Fruit fly (Drosophila melanogaster) whole organism, embryonic: ENCODE measurements around the gene CG7889.
A peak's percentile ranks its signal among the peaks of the same experiment; 100 is the strongest.

Source experiments
- CG12071 ChIP-seq: fragments of 200-800 bp; sonication (Bioruptor generic); optimal IDR thresholded peaks from 3 replicates; lab custom pipeline; 2018; ENCODE audit warnings: missing biosample characterization, mild to moderate bottlenecking, missing genetic modification characterization
- CG12155 ChIP-seq: fragments of 200-800 bp; sonication (Bioruptor generic); optimal IDR thresholded peaks from 3 replicates; lab custom pipeline; 2016; ENCODE audit warnings: missing biosample characterization, missing genetic modification characterization
- CG14860 ChIP-seq: fragments of 200-800 bp; sonication (Bioruptor generic); IDR thresholded peaks from 3 replicates; pipeline ENCODE4 v1.3.6; 2022; ENCODE audit warnings: missing biosample characterization, missing genetic modification characterization; ENCODE audit not compliant: partially characterized antibody
- CG16813 ChIP-seq: fragments of 200-800 bp; sonication (Bioruptor generic); IDR thresholded peaks from 3 replicates; pipeline ENCODE4 v1.3.6; 2022; ENCODE audit warnings: missing biosample characterization, missing genetic modification characterization; ENCODE audit not compliant: partially characterized antibody
- CG2120 ChIP-seq: fragments of 200-800 bp; sonication (Bioruptor generic); optimal IDR thresholded peaks from 3 replicates; lab custom pipeline; 2016; ENCODE audit warnings: missing biosample characterization, missing genetic modification characterization
- CG2678 ChIP-seq: fragments of 200-800 bp; sonication (Bioruptor generic); optimal IDR thresholded peaks from 3 replicates; lab custom pipeline; 2019; ENCODE audit warnings: missing biosample characterization, mild to moderate bottlenecking, missing genetic modification characterization, moderate library complexity
- CG3281 ChIP-seq: fragments of 200-800 bp; sonication (Bioruptor generic); optimal IDR thresholded peaks from 3 replicates; lab custom pipeline; 2017; ENCODE audit warnings: missing biosample characterization, mild to moderate bottlenecking, missing genetic modification characterization
- CG3407 ChIP-seq: fragments of 200-800 bp; sonication (Bioruptor generic); optimal IDR thresholded peaks from 2 replicates; lab custom pipeline; 2018; ENCODE audit warnings: missing biosample characterization, mild to moderate bottlenecking, missing genetic modification characterization
- CG34224 ChIP-seq: fragments of 200-800 bp; sonication (Bioruptor generic); IDR thresholded peaks from 3 replicates; pipeline ENCODE4 v1.3.6; 2022; ENCODE audit warnings: missing biosample characterization, missing genetic modification characterization; ENCODE audit not compliant: partially characterized antibody
- CG34376 ChIP-seq: fragments of 200-800 bp; sonication (Bioruptor generic); optimal IDR thresholded peaks from 2 replicates; lab custom pipeline; 2018; ENCODE audit warnings: missing biosample characterization, mild to moderate bottlenecking, missing genetic modification characterization
- CG4328 ChIP-seq: fragments of 200-800 bp; sonication (Bioruptor generic); optimal IDR thresholded peaks from 3 replicates; lab custom pipeline; 2017; ENCODE audit warnings: missing biosample characterization, missing genetic modification reagents, missing genetic modification characterization
- CG5180 ChIP-seq: fragments of 200-800 bp; sonication (Bioruptor generic); optimal IDR thresholded peaks from 3 replicates; lab custom pipeline; 2017; ENCODE audit warnings: missing biosample characterization, missing genetic modification characterization, mild to moderate bottlenecking, moderate library complexity, missing genetic modification reagents
- CG7987 ChIP-seq: fragments of 200-800 bp; sonication (Bioruptor generic); optimal IDR thresholded peaks from 2 replicates; lab custom pipeline; 2018; ENCODE audit warnings: missing biosample characterization, mild to moderate bottlenecking, missing genetic modification characterization, moderate library complexity
- D19A ChIP-seq: fragments of 200-800 bp; optimal IDR thresholded peaks from 3 replicates; lab custom pipeline; 2019; ENCODE audit warnings: missing biosample characterization, mild to moderate bottlenecking, missing genetic modification characterization, moderate library complexity
- D19B ChIP-seq: fragments of 200-800 bp; sonication (Bioruptor generic); optimal IDR thresholded peaks from 2 replicates; lab custom pipeline; 2017; ENCODE audit warnings: missing biosample characterization, mild to moderate bottlenecking, missing genetic modification characterization
- Dad ChIP-seq: fragments of 200-800 bp; sonication (Bioruptor generic); optimal IDR thresholded peaks from 3 replicates; lab custom pipeline; 2016; ENCODE audit warnings: missing biosample characterization, missing genetic modification characterization
- Dip3 ChIP-seq: fragments of 200-800 bp; sonication (Bioruptor generic); optimal IDR thresholded peaks from 3 replicates; lab custom pipeline; 2016; ENCODE audit warnings: missing biosample characterization, missing genetic modification characterization
- Ets65A ChIP-seq: fragments of 200-800 bp; sonication (Bioruptor generic); peaks from one replicate; lab custom pipeline; 2016; ENCODE audit warnings: missing biosample characterization, missing genetic modification characterization
- Med ChIP-seq: fragments of 200-800 bp; sonication (Bioruptor generic); peaks from one replicate; lab custom pipeline; 2016; ENCODE audit warnings: missing biosample characterization, missing genetic modification characterization, mild to moderate bottlenecking, inconsistent platforms, moderate library complexity
- Meics ChIP-seq: fragments of 200-800 bp; sonication (Bioruptor generic); optimal IDR thresholded peaks from 2 replicates; lab custom pipeline; 2017; ENCODE audit warnings: missing biosample characterization, mild to moderate bottlenecking, missing genetic modification characterization
- Rfx ChIP-seq: fragments of 200-800 bp; sonication (Bioruptor generic); IDR thresholded peaks from 2 replicates; pipeline ENCODE4 v1.3.6; 2022; ENCODE audit warnings: missing biosample characterization, missing genetic modification characterization
- cad ChIP-seq: fragments of >200 bp; optimal IDR thresholded peaks from 2 replicates; lab custom pipeline; 2017; ENCODE audit warnings: missing biosample characterization, missing genetic modification characterization
- cg ChIP-seq: fragments of 200-800 bp; sonication (Bioruptor generic); optimal IDR thresholded peaks from 3 replicates; lab custom pipeline; 2019; ENCODE audit warnings: missing biosample characterization, mild to moderate bottlenecking, missing genetic modification characterization, moderate library complexity
- chinmo ChIP-seq: fragments of 200-800 bp; sonication (Bioruptor generic); IDR thresholded peaks from 4 replicates; pipeline ENCODE4 v1.3.6; 2022; ENCODE audit warnings: missing biosample characterization, missing genetic modification characterization; ENCODE audit not compliant: partially characterized antibody
- exex ChIP-seq: fragments of 200-800 bp; sonication (Bioruptor generic); optimal IDR thresholded peaks from 4 replicates; lab custom pipeline; 2018; ENCODE audit warnings: missing biosample characterization, mild to moderate bottlenecking, missing genetic modification characterization, moderate library complexity
- fu2 ChIP-seq: fragments of 200-800 bp; sonication (Bioruptor generic); optimal IDR thresholded peaks from 2 replicates; lab custom pipeline; 2016; ENCODE audit warnings: missing biosample characterization, missing genetic modification characterization
- gem ChIP-seq: fragments of 200-800 bp; sonication (Bioruptor generic); optimal IDR thresholded peaks from 2 replicates; lab custom pipeline; 2019; ENCODE audit warnings: missing biosample characterization, mild to moderate bottlenecking, missing genetic modification characterization, moderate library complexity
- inv ChIP-seq: fragments of 200-800 bp; sonication (Bioruptor generic); IDR thresholded peaks from 2 replicates; pipeline ENCODE4 v1.3.6; 2022; ENCODE audit warnings: missing biosample characterization, missing genetic modification characterization; ENCODE audit not compliant: partially characterized antibody
- lilli ChIP-seq: fragments of 200-800 bp; sonication (Bioruptor generic); optimal IDR thresholded peaks from 3 replicates; lab custom pipeline; 2016; ENCODE audit warnings: missing biosample characterization, missing genetic modification characterization
- lov ChIP-seq, 2 experiments: fragments of 200-800 bp in 1 of 2; fragments of >200 bp in 1 of 2; sonication (Bioruptor generic) in 1 of 2; IDR thresholded peaks in 1 of 2; optimal IDR thresholded peaks in 1 of 2; 2 replicates in 1 of 2; 3 replicates in 1 of 2; pipeline versions ENCODE4 v1.3.6 to Lab custom; 2017 to 2022; ENCODE audit warnings: missing biosample characterization in 1 of 2, missing genetic modification characterization in 1 of 2
- mirr ChIP-seq: fragments of 200-800 bp; sonication (Bioruptor generic); optimal IDR thresholded peaks from 3 replicates; lab custom pipeline; 2018; ENCODE audit warnings: missing biosample characterization, mild to moderate bottlenecking, missing genetic modification characterization
- pho ChIP-seq: fragments of 200-800 bp; sonication (Bioruptor generic); optimal IDR thresholded peaks from 2 replicates; lab custom pipeline; 2016; ENCODE audit warnings: missing biosample characterization, missing genetic modification characterization
- row ChIP-seq: fragments of 200-800 bp; sonication (Bioruptor generic); IDR thresholded peaks from 3 replicates; pipeline ENCODE4 v1.3.6; 2022; ENCODE audit warnings: missing biosample characterization, missing genetic modification characterization
- shn ChIP-seq: fragments of 200-800 bp; sonication (Bioruptor generic); optimal IDR thresholded peaks from 3 replicates; lab custom pipeline; 2016; ENCODE audit warnings: missing biosample characterization, missing genetic modification characterization
- slbo ChIP-seq: fragments of 200-800 bp; sonication (Bioruptor generic); IDR thresholded peaks from 2 replicates; pipeline ENCODE4 v1.3.6; 2022; ENCODE audit warnings: missing biosample characterization, missing genetic modification characterization
- sug ChIP-seq: fragments of 200-800 bp; optimal IDR thresholded peaks from 2 replicates; lab custom pipeline; 2019; ENCODE audit warnings: missing biosample characterization, mild to moderate bottlenecking, missing genetic modification characterization, moderate library complexity
- vnd ChIP-seq: fragments of 200-800 bp; sonication (Bioruptor generic); IDR thresholded peaks from 3 replicates; pipeline ENCODE4 v1.3.6; 2022; ENCODE audit warnings: missing biosample characterization, missing genetic modification characterization; ENCODE audit not compliant: partially characterized antibody
- z ChIP-seq: fragments of 200-800 bp; sonication (Bioruptor generic); IDR thresholded peaks from 3 replicates; pipeline ENCODE4 v1.3.6; 2022; ENCODE audit warnings: missing biosample characterization, missing genetic modification characterization
- zfh2 ChIP-seq: fragments of 200-800 bp; sonication (Bioruptor generic); optimal IDR thresholded peaks from 2 replicates; lab custom pipeline; 2016; ENCODE audit warnings: missing biosample characterization, missing genetic modification characterization

CG7889 gene

dm6 chrX:19289318-19289970 is 46.0 kb downstream of the CG7889 start (continued):
- TF ChIP-seq CG12155 (GFP tag; lab: Kevin White, UChicago) (peak; percentile 68), CG34224 (no peak), CG3407 (GFP tag; lab: Kevin White, UChicago) (peak; percentile 83), Dad (peak; percentile 89)
- TF ChIP-seq, all 482 proteins: peak for 408

- peak; percentile 22 for TF ChIP-seq gem (tag; lab: Kevin White, UChicago)
- no peak for TF ChIP-seq CG14860 (GFP tag; lab: Robert Waterston, UW)
- TF ChIP-seq mirr (GFP tag; lab: Kevin White, UChicago), result peak; percentile 42
- TF ChIP-seq shn, result no peak
- TF ChIP-seq zfh2 (GFP tag; lab: Kevin White, UChicago), result peak; percentile 45
- TF ChIP-seq inv, result no peak
- TF ChIP-seq lilli (GFP tag; lab: Kevin White, UChicago), result peak; percentile 4
- 0 out of 3 replicates have a peak, but pooled peaks have one; percentile 19 for TF ChIP-seq vnd
- TF ChIP-seq Ets65A, result peak; percentile 26
- TF ChIP-seq chinmo (GFP tag; lab: Robert Waterston, UW), result 0 out of 4 replicates have a peak, but pooled peaks have one; percentile 31
- peak; percentile 14 for TF ChIP-seq CG2678
- TF ChIP-seq pho (GFP tag; lab: Kevin White, UChicago), result peak; percentile 24
- peak; percentile 17 for TF ChIP-seq CG5180 (GFP tag; lab: Kevin White, UChicago)
- TF ChIP-seq CG16813, result 0 out of 3 replicates have a peak, but pooled peaks have one; percentile 18
- TF ChIP-seq CG34376 (GFP tag; lab: Kevin White, UChicago), result peak; percentile 48
- peak; percentile 25 for TF ChIP-seq CG3281 (GFP tag; lab: Kevin White, UChicago)
- TF ChIP-seq Med, result peak; percentile 73
- TF ChIP-seq Dip3, result peak; percentile 35
- TF ChIP-seq fu2 (GFP tag; lab: Kevin White, UChicago), result peak; percentile 0
- no peak for TF ChIP-seq cad (GFP tag; lab: Kevin White, UChicago)
- peak; percentile 8 for TF ChIP-seq D19B (GFP tag; lab: Kevin White, UChicago)
- peak; percentile 14; the same call in 1 of the 2 replicates for TF ChIP-seq slbo (GFP tag; lab: Robert Waterston, UW)
- TF ChIP-seq z (GFP tag; lab: Robert Waterston, UW), result peak; percentile 67; the same call in 2 of the 3 replicates
- no peak for TF ChIP-seq CG12071 (GFP tag; lab: Kevin White, UChicago)
- peak; percentile 18 for TF ChIP-seq Meics (GFP tag; lab: Kevin White, UChicago)
- no peak for TF ChIP-seq lov (optimal IDR thresholded peaks at IDR 0.05; lab: Kevin White, UChicago)
- no peak for TF ChIP-seq lov (GFP tag; IDR thresholded peaks at IDR 0.05; lab: Robert Waterston, UW)
- TF ChIP-seq CG7987 (GFP tag; lab: Kevin White, UChicago), result peak; percentile 89
- TF ChIP-seq Rfx (GFP tag; lab: Robert Waterston, UW), result 0 out of 2 replicates have a peak, but pooled peaks have one; percentile 27
- no peak for TF ChIP-seq CG4328 (GFP tag; lab: Kevin White, UChicago)
- TF ChIP-seq exex (tag; lab: Kevin White, UChicago), result peak; percentile 71
- peak; percentile 75 for TF ChIP-seq sug (tag; lab: Kevin White, UChicago)
- 0 out of 3 replicates have a peak, but pooled peaks have one; percentile 15 for TF ChIP-seq row (GFP tag; lab: Robert Waterston, UW)
- TF ChIP-seq CG2120 (GFP tag; lab: Kevin White, UChicago), result peak; percentile 48
- TF ChIP-seq D19A (tag; lab: Kevin White, UChicago), result peak; percentile 42
- no peak for TF ChIP-seq cg
These were observed 48.6 kb downstream of the CG7889 start for dm6 chrX:19291780-19292605.
